Fruit fly (Drosophila melanogaster) whole organism, embryonic: ENCODE measurements around the gene Grik.

Source experiments
- Atf3 ChIP-seq: fragments of 200-800 bp; sonication (Bioruptor generic); optimal IDR thresholded peaks from 3 replicates; lab custom pipeline; 2016; ENCODE audit warnings: missing biosample characterization, missing genetic modification characterization
- C15 ChIP-seq: fragments of 200-800 bp; sonication (Bioruptor generic); IDR thresholded peaks from 3 replicates; pipeline ENCODE4 v1.3.6; 2022; ENCODE audit warnings: missing biosample characterization, missing genetic modification characterization
- CG10274 ChIP-seq: fragments of 200-800 bp; sonication (Bioruptor generic); optimal IDR thresholded peaks from 3 replicates; lab custom pipeline; 2017; ENCODE audit warnings: missing biosample characterization, mild to moderate bottlenecking, missing genetic modification characterization
- CG10543 ChIP-seq: fragments of 200-800 bp; sonication (Bioruptor generic); optimal IDR thresholded peaks from 3 replicates; lab custom pipeline; 2017; ENCODE audit warnings: missing biosample characterization, mild to moderate bottlenecking, missing genetic modification characterization, moderate library complexity
- CG11456 ChIP-seq: fragments of 200-800 bp; sonication (Bioruptor generic); IDR thresholded peaks from 3 replicates; pipeline ENCODE4 v1.3.6; 2022; ENCODE audit warnings: missing biosample characterization, missing genetic modification characterization
- CG13775 ChIP-seq: fragments of 200-800 bp; sonication (Bioruptor generic); optimal IDR thresholded peaks from 3 replicates; lab custom pipeline; 2017; ENCODE audit warnings: missing biosample characterization, mild to moderate bottlenecking, missing genetic modification characterization
- CG13894 ChIP-seq: fragments of 200-800 bp; sonication (Bioruptor generic); optimal IDR thresholded peaks from 3 replicates; lab custom pipeline; 2018; ENCODE audit warnings: missing biosample characterization, mild to moderate bottlenecking, missing genetic modification characterization, moderate library complexity
- CG14860 ChIP-seq: fragments of 200-800 bp; sonication (Bioruptor generic); IDR thresholded peaks from 3 replicates; pipeline ENCODE4 v1.3.6; 2022; ENCODE audit warnings: missing biosample characterization, missing genetic modification characterization; ENCODE audit not compliant: partially characterized antibody
- CG15269 ChIP-seq: fragments of 200-800 bp; sonication (Bioruptor generic); optimal IDR thresholded peaks from 2 replicates; lab custom pipeline; 2018; ENCODE audit warnings: missing biosample characterization, mild to moderate bottlenecking, missing genetic modification characterization, moderate library complexity
- CG15601 ChIP-seq: fragments of 200-800 bp; sonication (Bioruptor generic); optimal IDR thresholded peaks from 3 replicates; lab custom pipeline; 2019; ENCODE audit warnings: missing biosample characterization, mild to moderate bottlenecking, missing genetic modification characterization, moderate library complexity
- CG2199 ChIP-seq: fragments of 200-800 bp; sonication (Bioruptor generic); IDR thresholded peaks from 3 replicates; pipeline ENCODE4 v1.3.6; 2022; ENCODE audit warnings: missing biosample characterization, missing genetic modification characterization
- CG2202 ChIP-seq: fragments of 200-800 bp; sonication (Bioruptor generic); optimal IDR thresholded peaks from 2 replicates; lab custom pipeline; 2018; ENCODE audit warnings: missing biosample characterization, mild to moderate bottlenecking, missing genetic modification characterization
- CG2678 ChIP-seq: fragments of 200-800 bp; sonication (Bioruptor generic); optimal IDR thresholded peaks from 3 replicates; lab custom pipeline; 2019; ENCODE audit warnings: missing biosample characterization, mild to moderate bottlenecking, missing genetic modification characterization, moderate library complexity
- CG31388 ChIP-seq: fragments of 200-800 bp; sonication (Bioruptor generic); optimal IDR thresholded peaks from 2 replicates; lab custom pipeline; 2016; ENCODE audit warnings: missing biosample characterization, missing genetic modification characterization
- CG3407 ChIP-seq: fragments of 200-800 bp; sonication (Bioruptor generic); optimal IDR thresholded peaks from 2 replicates; lab custom pipeline; 2018; ENCODE audit warnings: missing biosample characterization, mild to moderate bottlenecking, missing genetic modification characterization
- CG3726 ChIP-seq: fragments of 200-800 bp; sonication (Bioruptor generic); IDR thresholded peaks from 3 replicates; pipeline ENCODE4, ENCODE4 v1.3.6; 2022; ENCODE audit warnings: missing biosample characterization, missing genetic modification characterization
- CG7745 ChIP-seq: fragments of 200-800 bp; sonication (Bioruptor generic); optimal IDR thresholded peaks from 2 replicates; lab custom pipeline; 2018; ENCODE audit warnings: missing biosample characterization, mild to moderate bottlenecking, missing genetic modification characterization, moderate library complexity
- CG7963 ChIP-seq: fragments of 200-800 bp; sonication (Bioruptor generic); IDR thresholded peaks from 3 replicates; pipeline ENCODE4 v1.3.6; 2022; ENCODE audit warnings: missing biosample characterization, missing genetic modification characterization; ENCODE audit not compliant: partially characterized antibody
- CG8281 ChIP-seq: fragments of 200-800 bp; sonication (Bioruptor generic); optimal IDR thresholded peaks from 2 replicates; lab custom pipeline; 2018; ENCODE audit warnings: missing biosample characterization, mild to moderate bottlenecking, missing genetic modification characterization, moderate library complexity
- CG9609 ChIP-seq: fragments of 200-800 bp; sonication (Bioruptor generic); optimal IDR thresholded peaks from 3 replicates; lab custom pipeline; 2016; ENCODE audit warnings: missing biosample characterization, missing genetic modification characterization
- CG9817 ChIP-seq: fragments of 200-800 bp; sonication (Bioruptor generic); optimal IDR thresholded peaks from 2 replicates; lab custom pipeline; 2018; ENCODE audit warnings: missing biosample characterization, mild to moderate bottlenecking, missing genetic modification characterization, moderate library complexity
- Dbx ChIP-seq: fragments of 200-800 bp; sonication (Bioruptor generic); IDR thresholded peaks from 3 replicates; pipeline ENCODE4 v1.3.6; 2022; ENCODE audit warnings: missing biosample characterization, missing genetic modification characterization
- Ets65A ChIP-seq: fragments of 200-800 bp; sonication (Bioruptor generic); peaks from one replicate; lab custom pipeline; 2016; ENCODE audit warnings: missing biosample characterization, missing genetic modification characterization
- HLH4C ChIP-seq: fragments of 200-800 bp; sonication (Bioruptor generic); IDR thresholded peaks from 3 replicates; pipeline ENCODE4 v1.3.6; 2022; ENCODE audit warnings: missing biosample characterization, missing genetic modification characterization; ENCODE audit not compliant: partially characterized antibody
- Hey ChIP-seq: fragments of 200-800 bp; sonication (Bioruptor generic); optimal IDR thresholded peaks from 3 replicates; lab custom pipeline; 2018; ENCODE audit warnings: missing biosample characterization, mild to moderate bottlenecking, missing genetic modification characterization
- Hr3 ChIP-seq: fragments of 200-800 bp; sonication (Bioruptor generic); optimal IDR thresholded peaks from 3 replicates; lab custom pipeline; 2016; ENCODE audit warnings: missing biosample characterization, missing genetic modification characterization
- Lhr ChIP-seq: fragments of 200-800 bp; sonication (Bioruptor generic); optimal IDR thresholded peaks from 3 replicates; lab custom pipeline; 2017; ENCODE audit warnings: mild to moderate bottlenecking, missing biosample characterization, missing genetic modification reagents, missing genetic modification characterization
- PHDP ChIP-seq: fragments of 200-800 bp; sonication (Bioruptor generic); optimal IDR thresholded peaks from 3 replicates; lab custom pipeline; 2018; ENCODE audit warnings: missing biosample characterization, mild to moderate bottlenecking, missing genetic modification characterization, moderate library complexity
- Pdp1 ChIP-seq, 2 experiments: fragments of 200-800 bp; sonication (Bioruptor generic); optimal IDR thresholded peaks; 3 replicates each; lab custom pipeline; 2016; ENCODE audit warnings: missing biosample characterization in 2 of 2, missing genetic modification characterization in 2 of 2, mild to moderate bottlenecking in 1 of 2, moderate library complexity in 1 of 2
- Spps ChIP-seq: fragments of 200-800 bp; sonication (Bioruptor generic); optimal IDR thresholded peaks from 2 replicates; lab custom pipeline; 2018; ENCODE audit warnings: missing biosample characterization, mild to moderate bottlenecking, missing genetic modification characterization
- ash1 ChIP-seq: fragments of 200-800 bp; sonication (Bioruptor generic); optimal IDR thresholded peaks from 2 replicates; lab custom pipeline; 2018; ENCODE audit warnings: missing biosample characterization, mild to moderate bottlenecking, missing genetic modification characterization
- caup ChIP-seq: fragments of 200-800 bp; sonication (Bioruptor generic); optimal IDR thresholded peaks from 3 replicates; lab custom pipeline; 2017; ENCODE audit warnings: missing biosample characterization, mild to moderate bottlenecking, missing genetic modification characterization, moderate library complexity; ENCODE audit not compliant: severe bottlenecking
- crol ChIP-seq: fragments of 200-800 bp; sonication (Bioruptor generic); IDR thresholded peaks from 2 replicates; pipeline ENCODE4 v1.3.6; 2022; ENCODE audit warnings: missing biosample characterization, missing genetic modification characterization
- exex ChIP-seq: fragments of 200-800 bp; sonication (Bioruptor generic); optimal IDR thresholded peaks from 4 replicates; lab custom pipeline; 2018; ENCODE audit warnings: missing biosample characterization, mild to moderate bottlenecking, missing genetic modification characterization, moderate library complexity
- fd96Cb ChIP-seq: fragments of 200-800 bp; sonication (Bioruptor generic); optimal IDR thresholded peaks from 2 replicates; lab custom pipeline; 2018; ENCODE audit warnings: missing biosample characterization, mild to moderate bottlenecking, missing genetic modification characterization, moderate library complexity
- gcm ChIP-seq: fragments of 200-800 bp; sonication (Bioruptor generic); optimal IDR thresholded peaks from 2 replicates; lab custom pipeline; 2019; ENCODE audit warnings: missing biosample characterization, mild to moderate bottlenecking, missing genetic modification characterization, moderate library complexity
- gem ChIP-seq: fragments of 200-800 bp; sonication (Bioruptor generic); optimal IDR thresholded peaks from 2 replicates; lab custom pipeline; 2019; ENCODE audit warnings: missing biosample characterization, mild to moderate bottlenecking, missing genetic modification characterization, moderate library complexity
- grau ChIP-seq: fragments of 200-800 bp; optimal IDR thresholded peaks from 3 replicates; lab custom pipeline; 2019; ENCODE audit warnings: missing biosample characterization, mild to moderate bottlenecking, missing genetic modification characterization, moderate library complexity
- grn ChIP-seq: fragments of 200-800 bp; sonication (Bioruptor generic); optimal IDR thresholded peaks from 3 replicates; lab custom pipeline; 2017; ENCODE audit warnings: missing biosample characterization, missing genetic modification characterization
- kay ChIP-seq: fragments of 200-800 bp; sonication (Bioruptor generic); optimal IDR thresholded peaks from 2 replicates; lab custom pipeline; 2016; ENCODE audit warnings: missing biosample characterization, missing genetic modification characterization
- nom ChIP-seq: fragments of 200-800 bp; sonication (Bioruptor generic); optimal IDR thresholded peaks from 2 replicates; lab custom pipeline; 2017; ENCODE audit warnings: missing biosample characterization, missing genetic modification characterization, mild to moderate bottlenecking, moderate library complexity, missing genetic modification reagents
- ranshi ChIP-seq: fragments of 200-800 bp; sonication (Bioruptor generic); IDR thresholded peaks from 2 replicates; pipeline ENCODE4 v1.3.6; 2022; ENCODE audit warnings: missing biosample characterization, missing genetic modification characterization
- repo ChIP-seq: fragments of 200-800 bp; sonication (Bioruptor generic); optimal IDR thresholded peaks from 2 replicates; lab custom pipeline; 2016; ENCODE audit warnings: missing biosample characterization, missing genetic modification characterization
- run ChIP-seq: fragments of 200-800 bp; sonication (Bioruptor generic); optimal IDR thresholded peaks from 3 replicates; lab custom pipeline; 2018; ENCODE audit warnings: missing biosample characterization, mild to moderate bottlenecking, missing genetic modification characterization
- sens ChIP-seq: fragments of 200-800 bp; sonication (Bioruptor generic); peaks from one replicate; lab custom pipeline; 2016; ENCODE audit warnings: missing biosample characterization, missing genetic modification characterization
- sens-2 ChIP-seq: fragments of 200-800 bp; sonication (Bioruptor generic); IDR thresholded peaks from 2 replicates; pipeline ENCODE4 v1.3.6; 2022; ENCODE audit warnings: missing biosample characterization, missing genetic modification characterization
- sug ChIP-seq: fragments of 200-800 bp; optimal IDR thresholded peaks from 2 replicates; lab custom pipeline; 2019; ENCODE audit warnings: missing biosample characterization, mild to moderate bottlenecking, missing genetic modification characterization, moderate library complexity
- tio ChIP-seq: fragments of 200-800 bp; sonication (Bioruptor generic); optimal IDR thresholded peaks from 2 replicates; lab custom pipeline; 2017; ENCODE audit warnings: missing biosample characterization, missing genetic modification characterization, inconsistent platforms
- tx ChIP-seq: fragments of 200-800 bp; sonication (Bioruptor generic); optimal IDR thresholded peaks from 2 replicates; lab custom pipeline; 2016; ENCODE audit warnings: missing biosample characterization, missing genetic modification characterization
- vvl ChIP-seq: fragments of 200-800 bp; sonication (Bioruptor generic); IDR thresholded peaks from 2 replicates; pipeline ENCODE4 v1.3.6; 2022; ENCODE audit warnings: missing biosample characterization, missing genetic modification characterization

Gene Grik

DNA sequence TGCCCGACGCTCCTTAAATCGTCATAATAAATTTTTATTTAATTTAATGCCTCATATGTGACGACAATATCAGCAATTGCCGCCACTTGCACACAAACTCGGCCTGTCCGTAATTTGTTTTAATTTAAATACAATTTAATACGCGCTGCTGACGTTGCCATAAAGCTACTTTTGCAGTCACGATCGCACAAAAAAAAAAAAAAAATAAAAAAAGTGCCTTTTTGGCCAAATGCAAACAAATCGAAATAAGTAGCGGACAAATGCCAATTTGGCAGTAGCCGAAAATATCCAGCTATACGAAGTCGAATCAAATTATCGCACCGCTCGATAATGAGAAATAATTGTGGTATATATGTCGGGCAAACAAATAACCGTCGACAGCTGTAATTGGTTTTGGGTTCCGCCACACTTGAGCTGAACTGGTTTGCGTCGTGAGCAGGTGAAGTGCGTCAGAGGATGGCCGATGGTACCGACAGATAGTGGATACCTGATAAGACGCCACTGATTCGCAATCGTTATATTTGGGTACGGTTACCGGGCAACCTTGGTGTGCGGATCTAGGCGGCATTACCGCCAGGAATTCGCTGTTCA lies 50.8 kb downstream of the Grik start (continued):
- TF ChIP-seq CG3726 (GFP tag; lab: Robert Waterston, UW) (no peak), CG7745 (tag; lab: Kevin White, UChicago) (no peak), PHDP (no peak), CG10274 (GFP tag; lab: Kevin White, UChicago) (no peak), Lhr (GFP tag; lab: Kevin White, UChicago) (no peak), CG10543 (GFP tag; lab: Kevin White, UChicago) (peak; percentile 6), ash1 (no peak), CG9817 (no peak), exex (tag; lab: Kevin White, UChicago) (peak; percentile 85), CG7963 (GFP tag; lab: Robert Waterston, UW) (no peak), sens (GFP tag; lab: Kevin White, UChicago) (peak; percentile 63), CG31388 (GFP tag; lab: Kevin White, UChicago) (no peak), Dbx (GFP tag; lab: Robert Waterston, UW) (no peak), CG13894 (tag; lab: Kevin White, UChicago) (peak; percentile 89), sug (tag; lab: Kevin White, UChicago) (peak; percentile 65), CG2678 (tag; lab: Kevin White, UChicago) (no peak), grn (peak; percentile 79), CG8281 (no peak), fd96Cb (tag; lab: Kevin White, UChicago) (no peak), CG13775 (GFP tag; lab: Kevin White, UChicago) (no peak), Atf3 (no peak), CG15269 (tag; lab: Kevin White, UChicago) (no peak), kay (GFP tag; lab: Kevin White, UChicago) (no peak), Hr3 (GFP tag; lab: Kevin White, UChicago) (no peak), CG3407 (GFP tag; lab: Kevin White, UChicago) (no peak), vvl (GFP tag; lab: Robert Waterston, UW) (no peak), caup (GFP tag; lab: Kevin White, UChicago) (no peak), gem (tag; lab: Kevin White, UChicago) (peak; percentile 27), Spps (tag; lab: Kevin White, UChicago) (no peak)

DNA sequence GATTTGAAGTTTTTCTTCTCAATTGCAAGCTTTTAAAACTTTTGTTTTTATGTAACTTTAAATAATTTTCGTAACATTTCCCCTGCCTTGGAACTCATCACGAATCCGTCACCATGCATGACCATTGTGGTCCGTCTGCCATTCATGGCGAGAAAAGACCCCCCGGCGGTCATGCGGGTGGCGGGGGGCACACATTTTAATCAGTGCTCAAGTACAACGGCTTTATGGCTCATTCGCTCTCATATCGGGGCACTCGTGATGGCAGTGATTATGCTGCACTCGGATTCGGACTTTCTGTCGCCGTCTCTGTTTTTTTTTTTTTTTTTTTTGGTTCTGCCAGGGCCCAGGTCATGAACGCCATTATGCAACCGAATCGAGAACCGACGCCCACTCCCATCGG lies 52.8 kb downstream of the Grik start:
- TF ChIP-seq CG11456 (GFP tag; lab: Robert Waterston, UW) (no peak), HLH4C (GFP tag; lab: Robert Waterston, UW) (no peak), CG14860 (GFP tag; lab: Robert Waterston, UW) (no peak), CG7963 (GFP tag; lab: Robert Waterston, UW) (no peak), ranshi (GFP tag; lab: Robert Waterston, UW) (0 out of 2 replicates have a peak, but pooled peaks have one; percentile 11), CG2199 (GFP tag; lab: Robert Waterston, UW) (0 out of 3 replicates have a peak, but pooled peaks have one; percentile 14), tx (GFP tag; lab: Kevin White, UChicago) (no peak), run (tag; lab: Kevin White, UChicago) (no peak), C15 (GFP tag; lab: Robert Waterston, UW) (no peak), CG9817 (no peak), repo (no peak), Hey (no peak), CG2202 (tag; lab: Kevin White, UChicago) (no peak), Ets65A (GFP tag; lab: Kevin White, UChicago) (peak; percentile 32), nom (no peak), crol (GFP tag; lab: Robert Waterston, UW) (peak; percentile 61), grau (tag; lab: Kevin White, UChicago) (no peak), sens (GFP tag; lab: Kevin White, UChicago) (peak; percentile 17), CG15601 (tag; lab: Kevin White, UChicago) (no peak), tio (no peak), gcm (GFP tag; lab: Kevin White, UChicago) (peak; percentile 21), sens-2 (GFP tag; lab: Robert Waterston, UW) (0 out of 2 replicates have a peak, but pooled peaks have one; percentile 10), Pdp1 (GFP tag; optimal IDR thresholded peaks at IDR 0.05; lab: Kevin White, UChicago) (peak in 1 of 2 experiments; percentile 42), CG9609 (GFP tag; lab: Kevin White, UChicago) (no peak)
